Fruit fly (Drosophila melanogaster): Measurements from ENCODE around the gene CG41099.

- no peak for TF ChIP-seq CG8478 (optimal IDR thresholded peaks at IDR 0.05)
- TF ChIP-seq CTCF (optimal IDR thresholded peaks at IDR 0.05), result no peak
These were observed 3.6 kb upstream of the CG41099 start for dm6 chr3R:3842929-3843328.
